Worm (Caenorhabditis elegans) whole organism, young adult: ENCODE measurements around the gene Y39A1A.10.

Experiments used
- B0336.3 ChIP-seq: fragments of 200-800 bp; sonication (Bioruptor generic); IDR thresholded peaks from 2 replicates; pipeline ENCODE4 v1.3.6; 2022; ENCODE audit warnings: missing genetic modification characterization, missing compliant biosample characterization
- D2030.7 ChIP-seq: fragments of 200-800 bp; sonication (Bioruptor generic); IDR thresholded peaks from 2 replicates; pipeline ENCODE4 v1.3.6; 2022; ENCODE audit warnings: missing genetic modification reagents, missing genetic modification characterization, missing compliant biosample characterization
- F23B12.7 ChIP-seq: sonication (generic microtip); optimal IDR thresholded peaks from 2 replicates; lab custom pipeline; 2017; ENCODE audit warnings: missing genetic modification characterization, mild to moderate bottlenecking, missing compliant biosample characterization, antibody characterized with exemption, moderate library complexity; ENCODE audit not compliant: insufficient read depth
- F33H1.4 ChIP-seq: fragments of 200-800 bp; sonication (Bioruptor generic); IDR thresholded peaks from 2 replicates; pipeline ENCODE4 v1.3.6; 2022; ENCODE audit warnings: missing genetic modification reagents, missing genetic modification characterization, missing compliant biosample characterization
- F37B4.10 ChIP-seq: fragments of 200-800 bp; sonication (Bioruptor generic); IDR thresholded peaks from 2 replicates; pipeline ENCODE4 v1.3.6; 2022; ENCODE audit warnings: missing genetic modification characterization, missing compliant biosample characterization
- F39B2.1 ChIP-seq: fragments of 200-800 bp; sonication (Bioruptor generic); IDR thresholded peaks from 2 replicates; pipeline ENCODE4 v1.3.6; 2022; ENCODE audit warnings: missing genetic modification reagents, missing genetic modification characterization, missing compliant biosample characterization
- Y53F4B.3 ChIP-seq: fragments of 200-800 bp; sonication (Bioruptor generic); IDR thresholded peaks from 2 replicates; pipeline ENCODE4 v1.3.6; 2022; ENCODE audit warnings: missing genetic modification reagents, missing genetic modification characterization, missing compliant biosample characterization
- ZK185.1 ChIP-seq: sonication (generic microtip); optimal IDR thresholded peaks from 2 replicates; lab custom pipeline; 2016; ENCODE audit warnings: mild to moderate bottlenecking, missing genetic modification characterization, missing compliant biosample characterization; ENCODE audit not compliant: poor library complexity, severe bottlenecking
- atf-7 ChIP-seq: sonication (generic microtip); optimal IDR thresholded peaks from 2 replicates; lab custom pipeline; 2017; ENCODE audit warnings: mild to moderate bottlenecking, missing genetic modification characterization, missing compliant biosample characterization
- attf-5 ChIP-seq: fragments of 200-800 bp; sonication (Bioruptor generic); optimal IDR thresholded peaks from 2 replicates; lab custom pipeline; 2018; ENCODE audit warnings: mild to moderate bottlenecking, missing genetic modification characterization, missing compliant biosample characterization
- attf-6 ChIP-seq: fragments of 200-800 bp; sonication (Bioruptor generic); IDR thresholded peaks from 2 replicates; pipeline ENCODE4 v1.3.6; 2022; ENCODE audit warnings: missing genetic modification reagents, missing genetic modification characterization, missing compliant biosample characterization
- ccch-3 ChIP-seq: fragments of 200-800 bp; sonication (Bioruptor generic); optimal IDR thresholded peaks from 2 replicates; lab custom pipeline; 2018; ENCODE audit warnings: mild to moderate bottlenecking, missing genetic modification characterization, missing compliant biosample characterization
- cebp-1 ChIP-seq, 2 experiments: fragments of 200-800 bp in 1 of 2; sonication (Bioruptor generic) in 1 of 2; sonication (generic microtip) in 1 of 2; IDR thresholded peaks in 1 of 2; optimal IDR thresholded peaks in 1 of 2; 2 replicates each; pipeline versions ENCODE4 v1.3.6 to Lab custom; 2017 to 2022; ENCODE audit warnings: missing compliant biosample characterization in 2 of 2, missing genetic modification characterization in 2 of 2, mild to moderate bottlenecking in 1 of 2, missing genetic modification reagents in 1 of 2, moderate library complexity in 1 of 2
- ceh-27 ChIP-seq: fragments of 200-800 bp; sonication (Bioruptor generic); optimal IDR thresholded peaks from 2 replicates; lab custom pipeline; 2018; ENCODE audit warnings: mild to moderate bottlenecking, missing genetic modification characterization, moderate library complexity, missing compliant biosample characterization
- ceh-40 ChIP-seq: fragments of 200-800 bp; sonication (Bioruptor generic); IDR thresholded peaks from 2 replicates; pipeline ENCODE4 v1.3.6; 2022; ENCODE audit warnings: missing genetic modification characterization, missing compliant biosample characterization
- dox-1 ChIP-seq: fragments of 200-800 bp; sonication (Bioruptor generic); IDR thresholded peaks from 2 replicates; pipeline ENCODE4 v1.3.6; 2022; ENCODE audit warnings: missing genetic modification reagents, missing genetic modification characterization, missing compliant biosample characterization
- efl-1 ChIP-seq: fragments of 150-350 bp; optimal IDR thresholded peaks from 2 replicates; lab custom pipeline; 2014; ENCODE audit warnings: missing biosample characterization, missing genetic modification reagents, missing genetic modification characterization
- egl-18 ChIP-seq: fragments of 200-800 bp; sonication (Bioruptor generic); IDR thresholded peaks from 2 replicates; pipeline ENCODE4 v1.3.6; 2022; ENCODE audit warnings: missing genetic modification reagents, missing genetic modification characterization, missing compliant biosample characterization
- hmg-1.2 ChIP-seq: fragments of 200-800 bp; sonication (Bioruptor generic); IDR thresholded peaks from 2 replicates; pipeline ENCODE4 v1.3.6; 2022; ENCODE audit warnings: missing genetic modification reagents, missing genetic modification characterization, missing compliant biosample characterization
- let-607 ChIP-seq, 2 experiments: fragments of 200-800 bp in 1 of 2; sonication (Bioruptor generic) in 1 of 2; sonication (generic microtip) in 1 of 2; optimal IDR thresholded peaks; 2 replicates each; lab custom pipeline; 2016 to 2018; ENCODE audit warnings: mild to moderate bottlenecking in 2 of 2, missing compliant biosample characterization in 2 of 2, missing genetic modification characterization in 2 of 2, moderate library complexity in 2 of 2, missing genotype in 1 of 2
- lin-35 ChIP-seq, 3 experiments: fragments of 150-350 bp in 2 of 3; sonication (generic microtip) in 1 of 3; optimal IDR thresholded peaks; 2 replicates each; lab custom pipeline; 2014 to 2018; ENCODE audit warnings: missing biosample characterization in 3 of 3, missing genetic modification characterization in 3 of 3, missing genetic modification reagents in 3 of 3
- lin-54 ChIP-seq: fragments of 200-800 bp; sonication (Bioruptor generic); optimal IDR thresholded peaks from 2 replicates; lab custom pipeline; 2018; ENCODE audit warnings: mild to moderate bottlenecking, missing genetic modification characterization, missing compliant biosample characterization
- lsl-1 ChIP-seq: fragments of 200-800 bp; sonication (Bioruptor generic); optimal IDR thresholded peaks from 2 replicates; lab custom pipeline; 2018; ENCODE audit warnings: mild to moderate bottlenecking, missing genetic modification characterization, moderate library complexity, missing compliant biosample characterization
- madf-8 ChIP-seq: fragments of 200-800 bp; sonication (Bioruptor generic); conservative IDR thresholded peaks from 2 replicates; pipeline ENCODE4 v1.3.6; 2022; ENCODE audit warnings: missing genetic modification reagents, missing genetic modification characterization, missing compliant biosample characterization
- mcd-1 ChIP-seq: fragments of 200-800 bp; sonication (Bioruptor generic); IDR thresholded peaks from 2 replicates; pipeline ENCODE4 v1.3.6; 2022; ENCODE audit warnings: missing genetic modification reagents, missing genetic modification characterization, missing compliant biosample characterization
- mel-28 ChIP-seq: sonication (generic microtip); optimal IDR thresholded peaks from 2 replicates; lab custom pipeline; 2016; ENCODE audit warnings: borderline replicate concordance, mild to moderate bottlenecking, missing genetic modification characterization, missing compliant biosample characterization
- mes-4 ChIP-seq: sonication (generic microtip); optimal IDR thresholded peaks from 2 replicates; lab custom pipeline; 2016; ENCODE audit warnings: missing genotype, missing genetic modification characterization, missing compliant biosample characterization
- nfya-1 ChIP-seq: sonication (generic microtip); optimal IDR thresholded peaks from 2 replicates; lab custom pipeline; 2017; ENCODE audit warnings: antibody characterized with exemption, missing compliant biosample characterization, missing genetic modification characterization, borderline replicate concordance; ENCODE audit not compliant: insufficient read depth
- nfya-2 ChIP-seq: fragments of 200-800 bp; sonication (Bioruptor generic); IDR thresholded peaks from 2 replicates; pipeline ENCODE4 v1.3.6; 2022; ENCODE audit warnings: missing genetic modification reagents, missing genetic modification characterization, missing compliant biosample characterization
- nhr-179 ChIP-seq: sonication (generic microtip); optimal IDR thresholded peaks from 2 replicates; lab custom pipeline; 2016; ENCODE audit warnings: mild to moderate bottlenecking, missing genetic modification characterization, missing compliant biosample characterization
- nhr-80 ChIP-seq: sonication (generic microtip); optimal IDR thresholded peaks from 2 replicates; lab custom pipeline; 2016; ENCODE audit warnings: missing genetic modification characterization, missing compliant biosample characterization
- rcor-1 ChIP-seq: fragments of 200-800 bp; sonication (Bioruptor generic); IDR thresholded peaks from 2 replicates; pipeline ENCODE4 v1.3.6; 2022; ENCODE audit warnings: missing genetic modification reagents, missing genetic modification characterization, missing compliant biosample characterization
- rec-8 ChIP-seq, 2 experiments: sonication (generic microtip); optimal IDR thresholded peaks; 2 replicates each; lab custom pipeline; 2016; ENCODE audit warnings: mild to moderate bottlenecking in 2 of 2, missing genetic modification characterization in 2 of 2, missing genetic modification reagents in 2 of 2, missing genotype in 2 of 2, missing biosample characterization in 1 of 2, missing compliant biosample characterization in 1 of 2, moderate library complexity in 1 of 2
- snpc-1.3 ChIP-seq: sonication (generic microtip); optimal IDR thresholded peaks from 2 replicates; lab custom pipeline; 2017; ENCODE audit warnings: missing genetic modification characterization, mild to moderate bottlenecking, missing compliant biosample characterization, antibody characterized with exemption, moderate library complexity, missing genotype, missing genetic modification reagents; ENCODE audit not compliant: insufficient read depth
- snpc-3.4 ChIP-seq: sonication (generic microtip); optimal IDR thresholded peaks from 2 replicates; lab custom pipeline; 2017; ENCODE audit warnings: missing genetic modification characterization, mild to moderate bottlenecking, missing compliant biosample characterization, antibody characterized with exemption, moderate library complexity, missing genotype, missing genetic modification reagents
- snpc-4 ChIP-seq, 5 experiments: fragments of 150-350 bp in 1 of 5; sonication (generic microtip) in 4 of 5; optimal IDR thresholded peaks; 2 replicates each; lab custom pipeline; 2014 to 2018; ENCODE audit warnings: missing genetic modification characterization in 5 of 5, missing biosample characterization in 3 of 5, antibody characterized with exemption in 2 of 5, mild to moderate bottlenecking in 2 of 5, missing compliant biosample characterization in 2 of 5, missing genotype in 2 of 5, moderate library complexity in 2 of 5, missing genetic modification reagents in 1 of 5
- tbp1 ChIP-seq: fragments of 200-800 bp; sonication (Bioruptor generic); optimal IDR thresholded peaks from 2 replicates; lab custom pipeline; 2018; ENCODE audit warnings: mild to moderate bottlenecking, missing genetic modification characterization, missing compliant biosample characterization
- tbx-9 ChIP-seq: sonication (generic microtip); optimal IDR thresholded peaks from 2 replicates; lab custom pipeline; 2016; ENCODE audit warnings: borderline replicate concordance, missing genetic modification characterization, inconsistent platforms, missing compliant biosample characterization
- unc-130 ChIP-seq: sonication (generic microtip); optimal IDR thresholded peaks from 2 replicates; lab custom pipeline; 2016; ENCODE audit warnings: missing genetic modification reagents, missing genetic modification characterization, missing compliant biosample characterization
- xnd-1 ChIP-seq: sonication (generic microtip); optimal IDR thresholded peaks from 2 replicates; lab custom pipeline; 2016; ENCODE audit warnings: missing genotype, missing genetic modification reagents, missing genetic modification characterization, missing compliant biosample characterization
- ztf-26 ChIP-seq: sonication (generic microtip); optimal IDR thresholded peaks from 2 replicates; lab custom pipeline; 2017; ENCODE audit warnings: missing genetic modification characterization, missing compliant biosample characterization
- ztf-28 ChIP-seq: fragments of 200-800 bp; sonication (Bioruptor generic); IDR thresholded peaks from 2 replicates; pipeline ENCODE4 v1.3.6; 2022; ENCODE audit warnings: missing genetic modification reagents, missing genetic modification characterization, missing compliant biosample characterization
- ztf-6 ChIP-seq: fragments of 200-800 bp; sonication (Bioruptor generic); IDR thresholded peaks from 2 replicates; pipeline ENCODE4 v1.3.6; 2022; ENCODE audit warnings: missing genetic modification reagents, missing genetic modification characterization, missing compliant biosample characterization

The Y39A1A.10 gene

ce11 chrIII:10638339-10639021 lies 6.0 kb downstream of the Y39A1A.10 start, which contains the start of gene Y39A1A.27:
Gene Y39A1A.27, plus strand, starts transcription at chrIII:10638971.
- no peak for TF ChIP-seq cebp-1 (GFP tag; IDR thresholded peaks at IDR 0.05; lab: Robert Waterston, UW)
- peak; percentile 87 for TF ChIP-seq cebp-1 (tag; optimal IDR thresholded peaks at IDR 0.05; lab: Kevin White, UChicago)
- TF ChIP-seq tbx-9 (tag; lab: Kevin White, UChicago) = no peak

ce11 chrIII:10642781-10643180 lies 10.3 kb downstream of the Y39A1A.10 start, which contains the start of the genes dhs-11 and orc-1:
Gene dhs-11, minus strand, starts transcription at chrIII:10642865.
Gene orc-1, plus strand, starts transcription at chrIII:10643129.
- TF ChIP-seq dox-1 (GFP tag; lab: Robert Waterston, UW) (peak; percentile 67), ztf-28 (GFP tag; lab: Robert Waterston, UW) (no peak), hmg-1.2 (GFP tag; lab: Robert Waterston, UW) (peak; percentile 99), ccch-3 (GFP tag; lab: Kevin White, UChicago) (no peak), nfya-2 (no peak), snpc-4 (GFP tag; optimal IDR thresholded peaks at IDR 0.05; lab: Kevin White, UChicago) (no peak), snpc-4 (tag; optimal IDR thresholded peaks at IDR 0.05; lab: Kevin White, UChicago) (peak in 1 of 4 experiments; percentile 45), rcor-1 (peak; percentile 55), mel-28 (tag; lab: Kevin White, UChicago) (no peak), unc-130 (GFP tag; lab: Kevin White, UChicago) (peak; percentile 24), atf-7 (tag; lab: Kevin White, UChicago) (no peak), snpc-1.3 (tag; lab: Kevin White, UChicago) (peak; percentile 57), mcd-1 (0 out of 2 replicates have a peak, but pooled peaks have one; percentile 41), madf-8 (peak; percentile 58; the same call in 1 of the 2 replicates), lsl-1 (peak; percentile 90), mes-4 (tag; lab: Kevin White, UChicago) (no peak), attf-6 (GFP tag; lab: Robert Waterston, UW) (no peak), nfya-1 (no peak), Y53F4B.3 (GFP tag; lab: Robert Waterston, UW) (no peak), egl-18 (no peak), B0336.3 (GFP tag; lab: Robert Waterston, UW) (no peak), ceh-40 (no peak), F33H1.4 (GFP tag; lab: Robert Waterston, UW) (peak; percentile 66), ceh-27 (GFP tag; lab: Kevin White, UChicago) (no peak), F39B2.1 (no peak), let-607 (tag; optimal IDR thresholded peaks at IDR 0.05; lab: Kevin White, UChicago) (no peak), nhr-179 (tag; lab: Kevin White, UChicago) (no peak), lin-54 (GFP tag; lab: Kevin White, UChicago) (peak; percentile 84), lin-35 (GFP tag; optimal IDR thresholded peaks at IDR 0.05; lab: Kevin White, UChicago) (peak in 2 of 3 experiments; percentile 20 to 48), efl-1 (GFP tag; lab: Kevin White, UChicago) (peak; percentile 89), ztf-26 (tag; lab: Kevin White, UChicago) (no peak), F23B12.7 (tag; lab: Kevin White, UChicago) (no peak), snpc-3.4 (tag; lab: Kevin White, UChicago) (peak; percentile 42), F37B4.10 (GFP tag; lab: Robert Waterston, UW) (no peak), nhr-80 (tag; lab: Kevin White, UChicago) (no peak), D2030.7 (peak; percentile 87), ZK185.1 (tag; lab: Kevin White, UChicago) (no peak), rec-8 (tag; optimal IDR thresholded peaks at IDR 0.05; lab: Kevin White, UChicago) (no peak), attf-5 (peak; percentile 41), ztf-6 (no peak), xnd-1 (tag; lab: Kevin White, UChicago) (peak; percentile 17), tbp1 (peak; percentile 35)
